Fruit fly (Drosophila melanogaster) whole organism, embryonic: ENCODE data around the gene Cp7Fa.

Experiments
- Abd-B ChIP-seq: fragments of 200-800 bp; sonication (Bioruptor generic); optimal IDR thresholded peaks from 2 replicates; lab custom pipeline; 2018; ENCODE audit warnings: missing biosample characterization, mild to moderate bottlenecking, missing genetic modification characterization, moderate library complexity
- Atf6 ChIP-seq: fragments of 200-800 bp; sonication (Bioruptor generic); IDR thresholded peaks from 2 replicates; pipeline ENCODE4 v1.3.6; 2022; ENCODE audit warnings: missing biosample characterization, missing genetic modification characterization
- Awh ChIP-seq: fragments of 200-800 bp; sonication (Bioruptor generic); IDR thresholded peaks from 2 replicates; pipeline ENCODE4, ENCODE4 v1.3.6; 2022; ENCODE audit warnings: missing biosample characterization, missing genetic modification characterization
- BEAF-32 ChIP-seq: fragments of 200-800 bp; sonication (Bioruptor generic); optimal IDR thresholded peaks from 3 replicates; lab custom pipeline; 2017; ENCODE audit warnings: missing biosample characterization, missing genetic modification characterization, mild to moderate bottlenecking, moderate library complexity, missing genetic modification reagents
- Bdp1 ChIP-seq: fragments of 200-800 bp; sonication (Bioruptor generic); optimal IDR thresholded peaks from 3 replicates; lab custom pipeline; 2016; ENCODE audit warnings: missing biosample characterization, missing genetic modification characterization
- C15 ChIP-seq: fragments of 200-800 bp; sonication (Bioruptor generic); IDR thresholded peaks from 3 replicates; pipeline ENCODE4 v1.3.6; 2022; ENCODE audit warnings: missing biosample characterization, missing genetic modification characterization
- CG10366 ChIP-seq: fragments of 200-800 bp; sonication (Bioruptor generic); IDR thresholded peaks from 2 replicates; pipeline ENCODE4 v1.3.6; 2022; ENCODE audit warnings: missing biosample characterization, missing genetic modification characterization
- CG11398 ChIP-seq: fragments of 200-800 bp; sonication (Bioruptor generic); optimal IDR thresholded peaks from 2 replicates; lab custom pipeline; 2016; ENCODE audit warnings: missing biosample characterization, missing genetic modification characterization
- CG12744 ChIP-seq: fragments of 200-800 bp; sonication (Bioruptor generic); optimal IDR thresholded peaks from 2 replicates; lab custom pipeline; 2016; ENCODE audit warnings: missing biosample characterization, missing genetic modification characterization
- CG14667 ChIP-seq: fragments of 200-800 bp; sonication (Bioruptor generic); IDR thresholded peaks from 2 replicates; pipeline ENCODE4 v1.3.6; 2022; ENCODE audit warnings: missing biosample characterization, missing genetic modification characterization
- CG14710 ChIP-seq: fragments of 200-800 bp; sonication (Bioruptor generic); optimal IDR thresholded peaks from 3 replicates; lab custom pipeline; 2019; ENCODE audit warnings: missing biosample characterization, mild to moderate bottlenecking, missing genetic modification characterization, moderate library complexity
- CG14965 ChIP-seq: fragments of 200-800 bp; sonication (Bioruptor generic); optimal IDR thresholded peaks from 2 replicates; lab custom pipeline; 2016; ENCODE audit warnings: missing biosample characterization, missing genetic modification characterization, borderline replicate concordance
- CG15601 ChIP-seq: fragments of 200-800 bp; sonication (Bioruptor generic); optimal IDR thresholded peaks from 3 replicates; lab custom pipeline; 2019; ENCODE audit warnings: missing biosample characterization, mild to moderate bottlenecking, missing genetic modification characterization, moderate library complexity
- CG16813 ChIP-seq: fragments of 200-800 bp; sonication (Bioruptor generic); IDR thresholded peaks from 3 replicates; pipeline ENCODE4 v1.3.6; 2022; ENCODE audit warnings: missing biosample characterization, missing genetic modification characterization; ENCODE audit not compliant: partially characterized antibody
- CG18011 ChIP-seq: fragments of 200-800 bp; sonication (Bioruptor generic); optimal IDR thresholded peaks from 2 replicates; lab custom pipeline; 2017; ENCODE audit warnings: missing biosample characterization, missing genetic modification characterization, mild to moderate bottlenecking, moderate library complexity, missing genotype
- CG1832 ChIP-seq: fragments of 200-800 bp; sonication (Bioruptor generic); optimal IDR thresholded peaks from 2 replicates; lab custom pipeline; 2017; ENCODE audit warnings: missing biosample characterization, mild to moderate bottlenecking, missing genetic modification characterization, inconsistent platforms
- CG2678 ChIP-seq: fragments of 200-800 bp; sonication (Bioruptor generic); optimal IDR thresholded peaks from 3 replicates; lab custom pipeline; 2019; ENCODE audit warnings: missing biosample characterization, mild to moderate bottlenecking, missing genetic modification characterization, moderate library complexity
- CG31224 ChIP-seq: fragments of 200-800 bp; sonication (Bioruptor generic); IDR thresholded peaks from 2 replicates; pipeline ENCODE4 v1.3.6; 2022; ENCODE audit warnings: missing biosample characterization, missing genetic modification characterization
- CG32767 ChIP-seq: fragments of 200-800 bp; sonication (Bioruptor generic); IDR thresholded peaks from 2 replicates; pipeline ENCODE4 v1.3.6; 2022; ENCODE audit warnings: missing biosample characterization, missing genetic modification characterization
- CG7839 ChIP-seq: fragments of 200-800 bp; sonication (Bioruptor generic); optimal IDR thresholded peaks from 3 replicates; lab custom pipeline; 2018; ENCODE audit warnings: missing biosample characterization, mild to moderate bottlenecking, missing genetic modification characterization, moderate library complexity
- CG8281 ChIP-seq: fragments of 200-800 bp; sonication (Bioruptor generic); optimal IDR thresholded peaks from 2 replicates; lab custom pipeline; 2018; ENCODE audit warnings: missing biosample characterization, mild to moderate bottlenecking, missing genetic modification characterization, moderate library complexity
- CG9876 ChIP-seq: fragments of 200-800 bp; sonication (Bioruptor generic); optimal IDR thresholded peaks from 2 replicates; lab custom pipeline; 2016; ENCODE audit warnings: missing biosample characterization, missing genetic modification characterization
- CHES-1-like ChIP-seq: fragments of 200-800 bp; sonication (Bioruptor generic); optimal IDR thresholded peaks from 2 replicates; lab custom pipeline; 2016; ENCODE audit warnings: missing biosample characterization, missing genetic modification characterization
- Dbx ChIP-seq: fragments of 200-800 bp; sonication (Bioruptor generic); IDR thresholded peaks from 3 replicates; pipeline ENCODE4 v1.3.6; 2022; ENCODE audit warnings: missing biosample characterization, missing genetic modification characterization
- Dip2 ChIP-seq: fragments of 200-800 bp; sonication (Bioruptor generic); IDR thresholded peaks from 2 replicates; pipeline ENCODE4 v1.3.6; 2022; ENCODE audit warnings: missing biosample characterization, missing genetic modification characterization
- Lpt ChIP-seq: fragments of >200 bp; optimal IDR thresholded peaks from 2 replicates; lab custom pipeline; 2018; ENCODE audit warnings: missing biosample characterization, missing genetic modification characterization
- MESR4 ChIP-seq: fragments of 200-800 bp; sonication (Bioruptor generic); optimal IDR thresholded peaks from 2 replicates; lab custom pipeline; 2018; ENCODE audit warnings: missing biosample characterization, mild to moderate bottlenecking, missing genetic modification characterization, moderate library complexity
- Mad ChIP-seq: fragments of 200-800 bp; sonication (Bioruptor generic); optimal IDR thresholded peaks from 2 replicates; lab custom pipeline; 2016; ENCODE audit warnings: missing biosample characterization, missing genetic modification characterization
- Max ChIP-seq: fragments of 200-800 bp; sonication (Bioruptor generic); optimal IDR thresholded peaks from 2 replicates; lab custom pipeline; 2016; ENCODE audit warnings: missing biosample characterization, mild to moderate bottlenecking, missing genetic modification characterization
- al ChIP-seq: fragments of 200-800 bp; sonication (Bioruptor generic); IDR thresholded peaks from 2 replicates; pipeline ENCODE4 v1.3.6; 2022; ENCODE audit warnings: missing biosample characterization, missing genetic modification characterization
- ase ChIP-seq: fragments of 200-800 bp; sonication (Bioruptor generic); IDR thresholded peaks from 3 replicates; pipeline ENCODE4 v1.3.6; 2022; ENCODE audit warnings: missing biosample characterization, missing genetic modification characterization
- az2 ChIP-seq: fragments of 200-800 bp; sonication (Bioruptor generic); optimal IDR thresholded peaks from 3 replicates; lab custom pipeline; 2016; ENCODE audit warnings: missing biosample characterization, missing genetic modification characterization
- bbx ChIP-seq: fragments of 200-800 bp; sonication (Bioruptor generic); IDR thresholded peaks from 2 replicates; pipeline ENCODE4 v1.3.6; 2022; ENCODE audit warnings: missing biosample characterization, missing genetic modification characterization; ENCODE audit not compliant: partially characterized antibody
- crc ChIP-seq: fragments of 200-800 bp; sonication (Bioruptor generic); optimal IDR thresholded peaks from 2 replicates; lab custom pipeline; 2016; ENCODE audit warnings: missing biosample characterization, missing genetic modification characterization
- crol ChIP-seq: fragments of 200-800 bp; sonication (Bioruptor generic); IDR thresholded peaks from 2 replicates; pipeline ENCODE4 v1.3.6; 2022; ENCODE audit warnings: missing biosample characterization, missing genetic modification characterization
- dm ChIP-seq: fragments of 200-800 bp; sonication (Bioruptor generic); optimal IDR thresholded peaks from 3 replicates; lab custom pipeline; 2016; ENCODE audit warnings: missing biosample characterization, missing genetic modification characterization
- dmrt11E ChIP-seq: fragments of 200-800 bp; sonication (Bioruptor generic); optimal IDR thresholded peaks from 3 replicates; lab custom pipeline; 2018; ENCODE audit warnings: missing biosample characterization, mild to moderate bottlenecking, missing genetic modification characterization, moderate library complexity
- gcm ChIP-seq: fragments of 200-800 bp; sonication (Bioruptor generic); optimal IDR thresholded peaks from 2 replicates; lab custom pipeline; 2019; ENCODE audit warnings: missing biosample characterization, mild to moderate bottlenecking, missing genetic modification characterization, moderate library complexity
- lmd ChIP-seq: fragments of 200-800 bp; sonication (Bioruptor generic); IDR thresholded peaks from 2 replicates; pipeline ENCODE4 v1.3.6; 2022; ENCODE audit warnings: missing biosample characterization, missing genetic modification characterization
- lov ChIP-seq, 2 experiments: fragments of 200-800 bp in 1 of 2; fragments of >200 bp in 1 of 2; sonication (Bioruptor generic) in 1 of 2; IDR thresholded peaks in 1 of 2; optimal IDR thresholded peaks in 1 of 2; 2 replicates in 1 of 2; 3 replicates in 1 of 2; pipeline versions ENCODE4 v1.3.6 to Lab custom; 2017 to 2022; ENCODE audit warnings: missing biosample characterization in 1 of 2, missing genetic modification characterization in 1 of 2
- pfk ChIP-seq: fragments of 200-800 bp; sonication (Bioruptor generic); optimal IDR thresholded peaks from 2 replicates; lab custom pipeline; 2018; ENCODE audit warnings: missing biosample characterization, mild to moderate bottlenecking, missing genetic modification characterization, moderate library complexity
- ranshi ChIP-seq: fragments of 200-800 bp; sonication (Bioruptor generic); IDR thresholded peaks from 2 replicates; pipeline ENCODE4 v1.3.6; 2022; ENCODE audit warnings: missing biosample characterization, missing genetic modification characterization
- sc ChIP-seq, 3 experiments: fragments of >200 bp in 2 of 3; fragments of 200-800 bp in 1 of 3; sonication (Bioruptor generic) in 1 of 3; optimal IDR thresholded peaks; 2 replicates in 2 of 3; 3 replicates in 1 of 3; lab custom pipeline; 2017; ENCODE audit warnings: mild to moderate bottlenecking in 1 of 3, missing biosample characterization in 1 of 3, missing genetic modification characterization in 1 of 3, missing genetic modification reagents in 1 of 3
- slbo ChIP-seq: fragments of 200-800 bp; sonication (Bioruptor generic); IDR thresholded peaks from 2 replicates; pipeline ENCODE4 v1.3.6; 2022; ENCODE audit warnings: missing biosample characterization, missing genetic modification characterization
- sqz ChIP-seq: fragments of 200-800 bp; sonication (Bioruptor generic); optimal IDR thresholded peaks from 3 replicates; lab custom pipeline; 2018; ENCODE audit warnings: missing biosample characterization, mild to moderate bottlenecking, missing genetic modification characterization
- ssp ChIP-seq: fragments of 200-800 bp; sonication (Bioruptor generic); IDR thresholded peaks from 2 replicates; pipeline ENCODE4 v1.3.6; 2022; ENCODE audit warnings: missing biosample characterization, missing genetic modification characterization
- tx ChIP-seq: fragments of 200-800 bp; sonication (Bioruptor generic); optimal IDR thresholded peaks from 2 replicates; lab custom pipeline; 2016; ENCODE audit warnings: missing biosample characterization, missing genetic modification characterization
- wor ChIP-seq: fragments of 200-800 bp; sonication (Bioruptor generic); IDR thresholded peaks from 2 replicates; pipeline ENCODE4 v1.3.6; 2022; ENCODE audit warnings: missing biosample characterization, missing genetic modification characterization
- z ChIP-seq: fragments of 200-800 bp; sonication (Bioruptor generic); IDR thresholded peaks from 3 replicates; pipeline ENCODE4 v1.3.6; 2022; ENCODE audit warnings: missing biosample characterization, missing genetic modification characterization

The Cp7Fa gene

DNA sequence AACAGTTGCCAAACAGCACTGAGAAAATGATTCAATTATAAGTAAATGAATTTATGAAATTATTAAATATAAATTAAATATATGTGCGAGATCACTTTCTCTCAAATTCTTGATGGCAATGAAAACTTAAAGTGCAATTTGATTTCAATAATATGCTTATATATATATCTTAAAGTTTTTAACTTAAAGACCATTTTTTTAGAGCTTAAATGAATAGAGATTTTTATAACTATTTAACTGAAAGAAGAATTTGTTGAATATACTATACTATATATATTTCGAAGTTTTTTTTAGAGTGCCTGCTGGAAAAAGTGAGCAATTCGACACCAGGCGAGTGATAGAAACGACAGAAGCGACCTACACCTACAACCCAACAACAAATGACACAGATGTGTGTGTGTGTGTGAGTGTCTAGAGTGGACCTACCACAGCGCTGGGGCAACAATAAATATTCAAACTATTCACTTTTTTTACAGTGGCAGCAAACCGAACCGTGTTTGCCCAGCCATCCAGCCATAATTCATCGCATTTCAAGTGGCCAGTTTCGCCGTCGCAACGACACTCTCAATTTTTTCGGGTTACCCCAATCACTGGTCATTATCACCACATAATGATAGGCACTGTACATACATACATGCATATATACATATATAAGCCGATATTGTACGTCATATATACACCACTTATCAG is 25.7 kb upstream of the Cp7Fa start (continued):
- TF ChIP-seq CG2678 (peak; percentile 75), sqz (GFP tag; lab: Kevin White, UChicago) (peak; percentile 37), dm (GFP tag; lab: Kevin White, UChicago) (no peak), Max (GFP tag; lab: Kevin White, UChicago) (no peak), CG12744 (GFP tag; lab: Kevin White, UChicago) (no peak), wor (GFP tag; lab: Robert Waterston, UW) (no peak), Atf6 (GFP tag; lab: Robert Waterston, UW) (0 out of 2 replicates have a peak, but pooled peaks have one; percentile 13), CG9876 (GFP tag; lab: Kevin White, UChicago) (no peak), Dip2 (GFP tag; lab: Robert Waterston, UW) (no peak), Awh (GFP tag; lab: Robert Waterston, UW) (peak; percentile 31; the same call in 1 of the 2 replicates), ase (GFP tag; lab: Robert Waterston, UW) (peak; percentile 5; the same call in 1 of the 3 replicates), az2 (GFP tag; lab: Kevin White, UChicago) (peak; percentile 35), z (GFP tag; lab: Robert Waterston, UW) (no peak), BEAF-32 (peak; percentile 7), crc (GFP tag; lab: Kevin White, UChicago) (no peak), lmd (GFP tag; lab: Robert Waterston, UW) (peak; percentile 24; the same call in 1 of the 2 replicates), Abd-B (peak; percentile 32), CG14710 (peak; percentile 82), CG14667 (GFP tag; lab: Robert Waterston, UW) (no peak), al (no peak), ranshi (GFP tag; lab: Robert Waterston, UW) (no peak), CG16813 (GFP tag; lab: Robert Waterston, UW) (no peak), pfk (GFP tag; lab: Kevin White, UChicago) (no peak), tx (GFP tag; lab: Kevin White, UChicago) (no peak), Bdp1 (GFP tag; lab: Kevin White, UChicago) (no peak), CG15601 (peak; percentile 61), C15 (GFP tag; lab: Robert Waterston, UW) (no peak), CG18011 (GFP tag; lab: Kevin White, UChicago) (no peak), Lpt (no peak), dmrt11E (peak; percentile 92), ssp (no peak), Mad (GFP tag; lab: Kevin White, UChicago) (no peak), CG10366 (GFP tag; lab: Robert Waterston, UW) (no peak; the same call in 1 of the 2 replicates), CHES-1-like (GFP tag; lab: Kevin White, UChicago) (no peak), gcm (GFP tag; lab: Kevin White, UChicago) (peak; percentile 73), CG32767 (GFP tag; lab: Robert Waterston, UW) (no peak), CG7839 (tag; lab: Kevin White, UChicago) (peak; percentile 73), CG14965 (GFP tag; lab: Kevin White, UChicago) (no peak), slbo (GFP tag; lab: Robert Waterston, UW) (peak; percentile 12; the same call in 1 of the 2 replicates), MESR4 (GFP tag; lab: Kevin White, UChicago) (no peak), crol (GFP tag; lab: Robert Waterston, UW) (no peak), lov (optimal IDR thresholded peaks at IDR 0.05; lab: Kevin White, UChicago) (no peak), lov (GFP tag; IDR thresholded peaks at IDR 0.05; lab: Robert Waterston, UW) (no peak), CG11398 (GFP tag; lab: Kevin White, UChicago) (no peak), CG1832 (GFP tag; lab: Kevin White, UChicago) (no peak), bbx (GFP tag; lab: Robert Waterston, UW) (no peak), CG8281 (tag; lab: Kevin White, UChicago) (peak; percentile 7), sc (optimal IDR thresholded peaks at IDR 0.05; lab: Kevin White, UChicago) (no peak), sc (GFP tag; optimal IDR thresholded peaks at IDR 0.05; lab: Kevin White, UChicago) (peak; percentile 17), Dbx (GFP tag; lab: Robert Waterston, UW) (0 out of 3 replicates have a peak, but pooled peaks have one; percentile 19), CG31224 (no peak)
